Worm (Caenorhabditis elegans) whole organism, L3 larva: ENCODE results near the gene pigb-1.
A peak's percentile ranks its signal among the peaks of the same experiment; 100 is the strongest.

Experiments
- R02D3.7 ChIP-seq: fragments of 150-350 bp; optimal IDR thresholded peaks from 2 replicates; lab custom pipeline; 2014; ENCODE audit warnings: missing biosample characterization, missing genetic modification characterization
- mml-1 ChIP-seq: fragments of 150-350 bp; sonication (generic microtip); optimal IDR thresholded peaks from 3 replicates; lab custom pipeline; 2014; ENCODE audit warnings: missing biosample characterization, missing genetic modification characterization
- nhr-11 ChIP-seq: fragments of 150-350 bp; optimal IDR thresholded peaks from 2 replicates; lab custom pipeline; 2014; ENCODE audit warnings: missing biosample characterization, missing genetic modification characterization
- nhr-12 ChIP-seq: fragments of 150-350 bp; optimal IDR thresholded peaks from 2 replicates; lab custom pipeline; 2014; ENCODE audit warnings: missing biosample characterization, missing genetic modification characterization
- nhr-23 ChIP-seq: fragments of 150-350 bp; optimal IDR thresholded peaks from 2 replicates; lab custom pipeline; 2014; ENCODE audit warnings: missing biosample characterization, missing genetic modification reagents, missing genetic modification characterization
- nhr-77 ChIP-seq: fragments of 150-350 bp; optimal IDR thresholded peaks from 2 replicates; lab custom pipeline; 2014; ENCODE audit warnings: missing biosample characterization, missing genetic modification characterization
- pha-4 ChIP-seq: fragments of 150-350 bp; optimal IDR thresholded peaks from 2 replicates; lab custom pipeline; 2014; ENCODE audit warnings: missing biosample characterization, missing genetic modification reagents, missing genetic modification characterization

- peak; percentile 12 for TF ChIP-seq nhr-77 (tag; lab: Kevin White, UChicago)
- no peak for TF ChIP-seq nhr-23 (tag; lab: Kevin White, UChicago)
- no peak for TF ChIP-seq nhr-11
- no peak for TF ChIP-seq R02D3.7 (tag; lab: Kevin White, UChicago)
- no peak for TF ChIP-seq mml-1
- no peak for TF ChIP-seq pha-4
- no peak for TF ChIP-seq nhr-12 (tag; lab: Kevin White, UChicago)
These were observed 43.3 kb upstream of the pigb-1 start, which contains the start of gene lrr-1 for ce11 chrII:5036128-5036527.
